Fruit fly (Drosophila melanogaster) whole organism, pupa: Measurements from ENCODE around the gene CG10096.
A peak's percentile ranks its signal among the peaks of the same experiment; 100 is the strongest.

Experiments used
- CG10348 ChIP-seq: fragments of 200-800 bp; sonication (Bioruptor generic); IDR thresholded peaks from 2 replicates; pipeline ENCODE4 v1.3.6; 2022; ENCODE audit warnings: missing biosample characterization, missing genetic modification characterization
- CG12605 ChIP-seq: fragments of 200-800 bp; sonication (Bioruptor generic); IDR thresholded peaks from 2 replicates; pipeline ENCODE4 v1.3.6; 2022; ENCODE audit warnings: missing biosample characterization, missing genetic modification characterization
- CG13204 ChIP-seq: fragments of 200-800 bp; sonication (Bioruptor generic); optimal IDR thresholded peaks from 2 replicates; lab custom pipeline; 2018; ENCODE audit warnings: missing biosample characterization, mild to moderate bottlenecking, missing genetic modification characterization, moderate library complexity
- CG14655 ChIP-seq: fragments of 200-800 bp; sonication (Bioruptor generic); optimal IDR thresholded peaks from 3 replicates; lab custom pipeline; 2017; ENCODE audit warnings: mild to moderate bottlenecking, missing biosample characterization, missing genetic modification reagents, missing genetic modification characterization
- CG15710 ChIP-seq: fragments of 200-800 bp; sonication (Bioruptor generic); optimal IDR thresholded peaks from 2 replicates; lab custom pipeline; 2018; ENCODE audit warnings: missing biosample characterization, mild to moderate bottlenecking, missing genetic modification characterization, moderate library complexity
- CG17806 ChIP-seq: fragments of 200-800 bp; sonication (Bioruptor generic); optimal IDR thresholded peaks from 2 replicates; lab custom pipeline; 2018; ENCODE audit warnings: missing biosample characterization, mild to moderate bottlenecking, missing genetic modification characterization, moderate library complexity
- CG32121 ChIP-seq: fragments of 200-800 bp; sonication (Bioruptor generic); IDR thresholded peaks from 2 replicates; pipeline ENCODE4 v1.3.6; 2022; ENCODE audit warnings: missing biosample characterization, missing genetic modification characterization
- CG34367 ChIP-seq: fragments of 200-800 bp; sonication (Bioruptor generic); optimal IDR thresholded peaks from 2 replicates; lab custom pipeline; 2018; ENCODE audit warnings: missing biosample characterization, mild to moderate bottlenecking, missing genetic modification characterization
- CG4496 ChIP-seq: fragments of 200-800 bp; sonication (Bioruptor generic); IDR thresholded peaks from 3 replicates; pipeline ENCODE4 v1.3.6; 2022; ENCODE audit warnings: missing biosample characterization, missing genetic modification characterization
- CG8159 ChIP-seq: fragments of 200-800 bp; sonication (Bioruptor generic); optimal IDR thresholded peaks from 3 replicates; lab custom pipeline; 2018; ENCODE audit warnings: missing biosample characterization, mild to moderate bottlenecking, missing genetic modification characterization, moderate library complexity
- CG8301 ChIP-seq: fragments of 200-800 bp; sonication (Bioruptor generic); optimal IDR thresholded peaks from 2 replicates; lab custom pipeline; 2018; ENCODE audit warnings: missing biosample characterization, mild to moderate bottlenecking, missing genetic modification characterization
- CG9948 ChIP-seq: fragments of 200-800 bp; sonication (Bioruptor generic); optimal IDR thresholded peaks from 2 replicates; lab custom pipeline; 2018; ENCODE audit warnings: missing biosample characterization, mild to moderate bottlenecking, missing genetic modification characterization, moderate library complexity
- D1 ChIP-seq: fragments of 200-800 bp; sonication (Bioruptor generic); optimal IDR thresholded peaks from 2 replicates; lab custom pipeline; 2018; ENCODE audit warnings: missing biosample characterization, mild to moderate bottlenecking, missing genetic modification characterization, moderate library complexity
- EcR ChIP-seq: fragments of 200-800 bp; sonication (Bioruptor generic); optimal IDR thresholded peaks from 3 replicates; lab custom pipeline; 2019; ENCODE audit warnings: missing biosample characterization, missing genetic modification characterization, mild to moderate bottlenecking, moderate library complexity, missing genetic modification reagents
- Ets98B ChIP-seq: fragments of 200-800 bp; sonication (Bioruptor generic); IDR thresholded peaks from 2 replicates; pipeline ENCODE4 v1.3.6; 2022; ENCODE audit warnings: missing biosample characterization, missing genetic modification characterization
- Pif1A ChIP-seq: fragments of 200-800 bp; sonication (Bioruptor generic); optimal IDR thresholded peaks from 3 replicates; lab custom pipeline; 2016; ENCODE audit warnings: missing biosample characterization, missing genetic modification characterization
- Pif1B ChIP-seq: fragments of 200-800 bp; sonication (Bioruptor generic); optimal IDR thresholded peaks from 3 replicates; lab custom pipeline; 2016; ENCODE audit warnings: missing biosample characterization, missing genetic modification characterization
- Snoo ChIP-seq: fragments of 200-800 bp; sonication (Bioruptor generic); optimal IDR thresholded peaks from 3 replicates; lab custom pipeline; 2017; ENCODE audit warnings: missing biosample characterization, mild to moderate bottlenecking, missing genetic modification characterization, inconsistent platforms
- fd96Ca ChIP-seq: fragments of 200-800 bp; sonication (Bioruptor generic); IDR thresholded peaks from 3 replicates; pipeline ENCODE4 v1.3.6; 2022; ENCODE audit warnings: missing biosample characterization, missing genetic modification characterization
- gl ChIP-seq: fragments of 200-800 bp; sonication (Bioruptor generic); optimal IDR thresholded peaks from 2 replicates; lab custom pipeline; 2018; ENCODE audit warnings: missing biosample characterization, mild to moderate bottlenecking, missing genetic modification characterization
- rn ChIP-seq: fragments of 200-800 bp; sonication (Bioruptor generic); IDR thresholded peaks from 2 replicates; pipeline ENCODE4 v1.3.6; 2022; ENCODE audit warnings: missing biosample characterization, missing genetic modification characterization

CG10096 gene

dm6 chr3R:12381130-12381700 is 14.6 kb downstream of the CG10096 start:
- peak; percentile 67 for TF ChIP-seq CG4496
- no peak for TF ChIP-seq CG15710 (tag; lab: Kevin White, UChicago)
- TF ChIP-seq CG32121, result peak; percentile 58; the same call in 1 of the 2 replicates
- no peak for TF ChIP-seq Pif1A (GFP tag; lab: Kevin White, UChicago)
- TF ChIP-seq CG17806, result no peak
- no peak; the same call in 2 of the 3 replicates for TF ChIP-seq fd96Ca (GFP tag; lab: Robert Waterston, UW)
- no peak for TF ChIP-seq rn (GFP tag; lab: Robert Waterston, UW)
- no peak for TF ChIP-seq D1 (tag; lab: Kevin White, UChicago)
- TF ChIP-seq CG12605 (GFP tag; lab: Robert Waterston, UW), result no peak; the same call in 1 of the 2 replicates
- no peak for TF ChIP-seq gl (tag; lab: Kevin White, UChicago)
- no peak for TF ChIP-seq CG13204 (GFP tag; lab: Kevin White, UChicago)
- TF ChIP-seq CG8159 (tag; lab: Kevin White, UChicago), result no peak
- peak; percentile 73 for TF ChIP-seq CG8301
- peak; percentile 58 for TF ChIP-seq EcR
- peak; percentile 55; the same call in 1 of the 2 replicates for TF ChIP-seq Ets98B (GFP tag; lab: Robert Waterston, UW)
- TF ChIP-seq Pif1B, result no peak
- no peak for TF ChIP-seq CG10348 (GFP tag; lab: Robert Waterston, UW)
- TF ChIP-seq CG34367 (tag; lab: Kevin White, UChicago), result no peak
- TF ChIP-seq CG14655 (GFP tag; lab: Kevin White, UChicago), result peak; percentile 69

- no peak for TF ChIP-seq D1 (tag; lab: Kevin White, UChicago)
Observed at dm6 chr3R:12379708-12380107, 16.1 kb downstream of the CG10096 start, which contains the start of gene GstD8. Gene GstD8, plus strand, starts transcription at chr3R:12380008.

dm6 chr3R:12379249-12379648 is 16.5 kb downstream of the CG10096 start:
- no peak for TF ChIP-seq Pif1A (GFP tag; lab: Kevin White, UChicago)
- TF ChIP-seq CG10348 (GFP tag; lab: Robert Waterston, UW), result no peak
- no peak for TF ChIP-seq Snoo (tag; lab: Kevin White, UChicago)
- TF ChIP-seq rn (GFP tag; lab: Robert Waterston, UW), result no peak
- TF ChIP-seq CG32121, result no peak
- TF ChIP-seq Pif1B, result no peak
- TF ChIP-seq CG17806, result no peak
- TF ChIP-seq D1 (tag; lab: Kevin White, UChicago), result no peak
- no peak for TF ChIP-seq CG8301
- TF ChIP-seq CG4496, result no peak
- TF ChIP-seq CG13204 (GFP tag; lab: Kevin White, UChicago), result no peak
- TF ChIP-seq CG12605 (GFP tag; lab: Robert Waterston, UW), result no peak
- no peak for TF ChIP-seq CG8159 (tag; lab: Kevin White, UChicago)
- TF ChIP-seq fd96Ca (GFP tag; lab: Robert Waterston, UW), result no peak
- TF ChIP-seq CG15710 (tag; lab: Kevin White, UChicago), result no peak
- no peak for TF ChIP-seq EcR
- no peak for TF ChIP-seq CG14655 (GFP tag; lab: Kevin White, UChicago)
- no peak for TF ChIP-seq CG34367 (tag; lab: Kevin White, UChicago)
- TF ChIP-seq CG9948 (tag; lab: Kevin White, UChicago), result no peak
- TF ChIP-seq gl (tag; lab: Kevin White, UChicago), result no peak

dm6 chr3R:12378200-12378599 is 17.6 kb downstream of the CG10096 start, which contains the start of gene GstD7:
Gene GstD7, plus strand, starts transcription at chr3R:12378500.
- TF ChIP-seq gl (tag; lab: Kevin White, UChicago) (no peak), CG15710 (tag; lab: Kevin White, UChicago) (no peak), CG13204 (GFP tag; lab: Kevin White, UChicago) (no peak), rn (GFP tag; lab: Robert Waterston, UW) (no peak), CG17806 (no peak), Ets98B (GFP tag; lab: Robert Waterston, UW) (no peak), CG4496 (no peak), fd96Ca (GFP tag; lab: Robert Waterston, UW) (no peak), Pif1B (no peak), CG8159 (tag; lab: Kevin White, UChicago) (no peak), EcR (no peak), CG9948 (tag; lab: Kevin White, UChicago) (no peak)

- no peak for TF ChIP-seq Pif1A (GFP tag; lab: Kevin White, UChicago)
- TF ChIP-seq CG8159 (tag; lab: Kevin White, UChicago), result no peak
- TF ChIP-seq Ets98B (GFP tag; lab: Robert Waterston, UW), result no peak
- no peak for TF ChIP-seq CG10348 (GFP tag; lab: Robert Waterston, UW)
- TF ChIP-seq CG14655 (GFP tag; lab: Kevin White, UChicago), result no peak
- TF ChIP-seq CG13204 (GFP tag; lab: Kevin White, UChicago), result no peak
- no peak for TF ChIP-seq CG34367 (tag; lab: Kevin White, UChicago)
- TF ChIP-seq EcR, result no peak
- TF ChIP-seq Pif1B, result no peak
Observed at dm6 chr3R:12376828-12377227, 19.0 kb downstream of the CG10096 start, which contains the start of gene GstD6. Gene GstD6, plus strand, starts transcription at chr3R:12377128.

dm6 chr3R:12375258-12375783 is 20.5 kb downstream of the CG10096 start, which contains the start of gene GstD5:
Gene GstD5, plus strand, starts transcription at chr3R:12375733.
- TF ChIP-seq CG10348 (GFP tag; lab: Robert Waterston, UW), result no peak
- peak; percentile 76 for TF ChIP-seq EcR
- no peak for TF ChIP-seq CG8301
- no peak for TF ChIP-seq D1 (tag; lab: Kevin White, UChicago)
